Fruit fly (Drosophila melanogaster): ENCODE data around the gene CG7115.
A peak's percentile ranks its signal among the peaks of the same experiment; 100 is the strongest.

The CG7115 gene

dm6 chr2L:7810519-7810918, 10.4 kb upstream of the CG7115 start, which contains the start of gene Cdc14 (continued):
- TF ChIP-seq Rel (GFP tag; optimal IDR thresholded peaks at IDR 0.05) (no peak), Rel (tag; optimal IDR thresholded peaks at IDR 0.05) (peak; percentile 59), woc (GFP tag; optimal IDR thresholded peaks at IDR 0.05) (no peak), Mio (GFP tag; optimal IDR thresholded peaks at IDR 0.05) (no peak), CG9705 (GFP tag; optimal IDR thresholded peaks at IDR 0.05) (no peak)

- peak; percentile 88 for TF ChIP-seq psq (GFP tag; optimal IDR thresholded peaks at IDR 0.05)
- TF ChIP-seq dsf (GFP tag; optimal IDR thresholded peaks at IDR 0.05; ENCODE audit: borderline replicate concordance): no peak
- peak in 1 of 2 experiments; percentile 4 for TF ChIP-seq foxo (GFP tag; optimal IDR thresholded peaks at IDR 0.05)
- TF ChIP-seq Dfd (GFP tag; optimal IDR thresholded peaks at IDR 0.05): no peak
- no peak for TF ChIP-seq Rel (GFP tag; optimal IDR thresholded peaks at IDR 0.05)
- TF ChIP-seq Rel (tag; optimal IDR thresholded peaks at IDR 0.05): peak; percentile 74
- peak; percentile 48 for TF ChIP-seq Hr83 (GFP tag; optimal IDR thresholded peaks at IDR 0.05; ENCODE audit: poor library complexity, severe bottlenecking)
- TF ChIP-seq Dif (GFP tag; optimal IDR thresholded peaks at IDR 0.05; ENCODE audit: partially characterized antibody): peak; percentile 36
- no peak for TF ChIP-seq CrebA (GFP tag; optimal IDR thresholded peaks at IDR 0.05; ENCODE audit: borderline replicate concordance)
- TF ChIP-seq N (GFP tag; optimal IDR thresholded peaks at IDR 0.05): no peak
- peak; percentile 5 for TF ChIP-seq Sp1 (GFP tag; optimal IDR thresholded peaks at IDR 0.05)
These were observed 9.5 kb upstream of the CG7115 start, which contains the start of gene LanB1 for dm6 chr2L:7811249-7812002. Gene LanB1, plus strand, starts transcription at chr2L:7811438.

dm6 chr2L:7812555-7813339, 8.2 kb upstream of the CG7115 start:
- TF ChIP-seq fru (GFP tag; optimal IDR thresholded peaks at IDR 0.05): peak; percentile 0
- no peak for TF ChIP-seq Mio (GFP tag; optimal IDR thresholded peaks at IDR 0.05)

- TF ChIP-seq Hr83 (GFP tag; optimal IDR thresholded peaks at IDR 0.05; ENCODE audit: poor library complexity, severe bottlenecking) (peak; percentile 88), jim (GFP tag; optimal IDR thresholded peaks at IDR 0.05) (no peak), Dfd (GFP tag; optimal IDR thresholded peaks at IDR 0.05) (no peak), brk (GFP tag; optimal IDR thresholded peaks at IDR 0.05) (no peak), h (GFP tag; optimal IDR thresholded peaks at IDR 0.05) (peak; percentile 65), pan (optimal IDR thresholded peaks at IDR 0.05) (no peak), dmrt93B (GFP tag; optimal IDR thresholded peaks at IDR 0.05) (no peak), Sp1 (GFP tag; optimal IDR thresholded peaks at IDR 0.05) (no peak), Vsx2 (GFP tag; optimal IDR thresholded peaks at IDR 0.05; ENCODE audit: partially characterized antibody) (no peak), Mio (GFP tag; optimal IDR thresholded peaks at IDR 0.05) (no peak), lola (GFP tag; optimal IDR thresholded peaks at IDR 0.05) (no peak), ey (GFP tag; optimal IDR thresholded peaks at IDR 0.05) (no peak), Hr78 (GFP tag; optimal IDR thresholded peaks at IDR 0.05) (no peak), Myc (optimal IDR thresholded peaks at IDR 0.05) (no peak), psq (GFP tag; optimal IDR thresholded peaks at IDR 0.05) (no peak), sv (GFP tag; optimal IDR thresholded peaks at IDR 0.05) (peak; percentile 6), sage (GFP tag; optimal IDR thresholded peaks at IDR 0.05) (peak; percentile 19), CG9705 (GFP tag; optimal IDR thresholded peaks at IDR 0.05) (peak; percentile 47), woc (GFP tag; optimal IDR thresholded peaks at IDR 0.05) (no peak), rgr (GFP tag; optimal IDR thresholded peaks at IDR 0.05) (peak; percentile 20), OdsH (GFP tag; optimal IDR thresholded peaks at IDR 0.05) (peak; percentile 2)
These were observed 7.6 kb upstream of the CG7115 start for dm6 chr2L:7813357-7813756.

dm6 chr2L:7820408-7820807, 543 bp upstream of the CG7115 start:
- TF ChIP-seq dmrt93B (GFP tag; optimal IDR thresholded peaks at IDR 0.05): no peak
- TF ChIP-seq dsf (GFP tag; optimal IDR thresholded peaks at IDR 0.05; ENCODE audit: borderline replicate concordance): no peak
- TF ChIP-seq Abd-B (GFP tag; optimal IDR thresholded peaks at IDR 0.05): no peak
- no peak for TF ChIP-seq Myc (optimal IDR thresholded peaks at IDR 0.05)
- no peak for TF ChIP-seq HLH106 (tag; optimal IDR thresholded peaks at IDR 0.05)
- no peak for TF ChIP-seq dl (GFP tag; optimal IDR thresholded peaks at IDR 0.05; ENCODE audit: insufficient read depth in 1 of 2, partially characterized antibody in 2 of 2)
